Fruit fly (Drosophila melanogaster): ENCODE measurements around the gene CG4281.

CG4281 gene

DNA sequence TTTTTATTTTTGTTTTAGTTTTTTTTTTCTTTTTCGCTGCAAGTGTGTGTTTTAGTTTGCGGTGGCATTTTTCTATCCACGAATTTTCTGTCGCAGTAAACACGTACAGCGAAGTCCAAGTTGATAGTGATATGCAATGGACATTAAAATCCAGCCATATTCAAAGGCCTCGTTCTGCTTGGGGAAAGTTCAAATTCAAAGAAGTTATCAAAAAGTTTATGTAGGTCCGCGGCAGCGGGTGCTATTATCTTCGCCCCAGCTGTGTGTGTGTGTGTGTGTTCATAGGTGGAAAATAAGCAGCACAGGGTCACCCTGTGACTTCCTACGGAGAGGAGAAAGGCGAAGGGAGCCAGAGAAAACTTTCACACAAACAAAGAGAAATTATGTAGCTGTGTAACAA is 22.6 kb upstream of the CG4281 start:
- peak; percentile 62 for TF ChIP-seq jumu (GFP tag; optimal IDR thresholded peaks at IDR 0.05)
- peak; percentile 33 for TF ChIP-seq Meics (GFP tag; optimal IDR thresholded peaks at IDR 0.05)
- TF ChIP-seq tll (GFP tag; optimal IDR thresholded peaks at IDR 0.05) = no peak
- TF ChIP-seq Gsc (GFP tag; IDR thresholded peaks at IDR 0.05) = peak; percentile 24; the same call in 1 of the 2 replicates
- no peak for TF ChIP-seq CG34224 (GFP tag; IDR thresholded peaks at IDR 0.05; ENCODE audit: partially characterized antibody)
- no peak for TF ChIP-seq nerfin-2 (GFP tag; IDR thresholded peaks at IDR 0.05; ENCODE audit: partially characterized antibody)
- peak; percentile 69 for TF ChIP-seq CG18262 (tag; optimal IDR thresholded peaks at IDR 0.05)
- no peak for TF ChIP-seq ato (GFP tag; IDR thresholded peaks at IDR 0.05; ENCODE audit: partially characterized antibody)
- TF ChIP-seq Myb (GFP tag; optimal IDR thresholded peaks at IDR 0.05) = peak; percentile 40
- peak; percentile 47 for TF ChIP-seq CG10654 (GFP tag; optimal IDR thresholded peaks at IDR 0.05)
- 0 out of 3 replicates have a peak, but pooled peaks have one; percentile 62 for TF ChIP-seq CG2199 (GFP tag; IDR thresholded peaks at IDR 0.05)
- TF ChIP-seq Asciz (GFP tag; optimal IDR thresholded peaks at IDR 0.05) = peak; percentile 45
- peak; percentile 36 for TF ChIP-seq HLH54F (GFP tag; optimal IDR thresholded peaks at IDR 0.05)
- TF ChIP-seq ara (GFP tag; IDR thresholded peaks at IDR 0.05) = peak; percentile 17; the same call in 1 of the 2 replicates
- peak; percentile 68 for TF ChIP-seq Oli (tag; optimal IDR thresholded peaks at IDR 0.05)
- peak; percentile 29 for TF ChIP-seq CHES-1-like (GFP tag; optimal IDR thresholded peaks at IDR 0.05)
- peak; percentile 36 for TF ChIP-seq ttk (GFP tag; IDR thresholded peaks at IDR 0.05)
- peak; percentile 74 for TF ChIP-seq gem (tag; optimal IDR thresholded peaks at IDR 0.05)
- TF ChIP-seq CG9215 (GFP tag; IDR thresholded peaks at IDR 0.05) = 0 out of 2 replicates have a peak, but pooled peaks have one; percentile 12
- no peak for TF ChIP-seq TFAM (GFP tag; optimal IDR thresholded peaks at IDR 0.05)
- no peak for TF ChIP-seq CkIIα-i1 (GFP tag; IDR thresholded peaks at IDR 0.05)
- no peak for TF ChIP-seq Lim3 (GFP tag; IDR thresholded peaks at IDR 0.05)
- peak; percentile 94 for TF ChIP-seq ci (GFP tag; IDR thresholded peaks at IDR 0.05)
- peak; percentile 42 for TF ChIP-seq CG2120 (GFP tag; optimal IDR thresholded peaks at IDR 0.05)
- TF ChIP-seq CG10431 (GFP tag; optimal IDR thresholded peaks at IDR 0.05) = peak; percentile 4
- TF ChIP-seq zfh1 (GFP tag; IDR thresholded peaks at IDR 0.05) = peak; percentile 69; the same call in 2 of the 3 replicates
- TF ChIP-seq CG12155 (GFP tag; optimal IDR thresholded peaks at IDR 0.05) = peak; percentile 35
- peak; percentile 73 for TF ChIP-seq Gug (GFP tag; IDR thresholded peaks at IDR 0.05)
- TF ChIP-seq E2f2 (GFP tag; IDR thresholded peaks at IDR 0.05) = peak; percentile 43; the same call in 1 of the 2 replicates
- no peak for TF ChIP-seq CG8290 (GFP tag; optimal IDR thresholded peaks at IDR 0.05)
- peak in 1 of 2 experiments; percentile 90 for TF ChIP-seq CG8290 (tag; optimal IDR thresholded peaks at IDR 0.05)
- TF ChIP-seq CG9437 (GFP tag; optimal IDR thresholded peaks at IDR 0.05) = peak; percentile 24
- peak; percentile 36 for TF ChIP-seq tx (GFP tag; optimal IDR thresholded peaks at IDR 0.05)
- no peak for TF ChIP-seq bigmax (GFP tag; optimal IDR thresholded peaks at IDR 0.05)
- TF ChIP-seq sisA (GFP tag; IDR thresholded peaks at IDR 0.05) = peak; percentile 65
- peak; percentile 64; the same call in 1 of the 2 replicates for TF ChIP-seq Xrp1 (GFP tag; IDR thresholded peaks at IDR 0.05)
- peak; percentile 41; the same call in 1 of the 2 replicates for TF ChIP-seq CG5953 (GFP tag; IDR thresholded peaks at IDR 0.05)
- TF ChIP-seq Optix (GFP tag; IDR thresholded peaks at IDR 0.05) = peak; percentile 67
- TF ChIP-seq kah (GFP tag; optimal IDR thresholded peaks at IDR 0.05) = peak; percentile 39
- TF ChIP-seq CG18011 (GFP tag; optimal IDR thresholded peaks at IDR 0.05) = peak; percentile 29
- TF ChIP-seq CG12104 (GFP tag; optimal IDR thresholded peaks at IDR 0.05) = no peak
- peak; percentile 67 for TF ChIP-seq lmd (GFP tag; IDR thresholded peaks at IDR 0.05)
- TF ChIP-seq CG2678 (tag; optimal IDR thresholded peaks at IDR 0.05) = peak; percentile 57
- TF ChIP-seq Hsf (GFP tag; optimal IDR thresholded peaks at IDR 0.05) = peak; percentile 48
- TF ChIP-seq CG13624 (GFP tag; optimal IDR thresholded peaks at IDR 0.05) = peak; percentile 10
- peak; percentile 42 for TF ChIP-seq Antp (GFP tag; optimal IDR thresholded peaks at IDR 0.05)
- TF ChIP-seq Awh (GFP tag; IDR thresholded peaks at IDR 0.05) = peak; percentile 77
- TF ChIP-seq Hmr (GFP tag; optimal IDR thresholded peaks at IDR 0.05) = peak; percentile 54
- 0 out of 2 replicates have a peak, but pooled peaks have one; percentile 45 for TF ChIP-seq dimm (GFP tag; IDR thresholded peaks at IDR 0.05)
- TF ChIP-seq Oaz (GFP tag; IDR thresholded peaks at IDR 0.05) = peak; percentile 42; the same call in 1 of the 2 replicates
- peak; percentile 69 for TF ChIP-seq CG7839 (tag; optimal IDR thresholded peaks at IDR 0.05)
